Fruit fly (Drosophila melanogaster) whole organism, adult: ENCODE data around the gene ND-B14.5B.

Experiments used
- CG11617 ChIP-seq: fragments of 200-800 bp; sonication (Bioruptor generic); optimal IDR thresholded peaks from 2 replicates; lab custom pipeline; 2017; ENCODE audit warnings: mild to moderate bottlenecking, missing biosample characterization, missing genetic modification reagents, missing genetic modification characterization
- CG12768 ChIP-seq: fragments of 200-800 bp; sonication (Bioruptor generic); optimal IDR thresholded peaks from 2 replicates; lab custom pipeline; 2017; ENCODE audit warnings: missing biosample characterization, missing genetic modification characterization, mild to moderate bottlenecking, moderate library complexity, missing genetic modification reagents
- CG14711 ChIP-seq: fragments of 200-800 bp; sonication (Bioruptor generic); optimal IDR thresholded peaks from 2 replicates; lab custom pipeline; 2018; ENCODE audit warnings: missing biosample characterization, mild to moderate bottlenecking, missing genetic modification characterization, moderate library complexity
- CG1620 ChIP-seq: fragments of 200-800 bp; sonication (Bioruptor generic); optimal IDR thresholded peaks from 2 replicates; lab custom pipeline; 2016; ENCODE audit warnings: missing biosample characterization, missing genetic modification characterization
- CG33017 ChIP-seq: fragments of 200-800 bp; sonication (Bioruptor generic); optimal IDR thresholded peaks from 2 replicates; lab custom pipeline; 2018; ENCODE audit warnings: missing biosample characterization, mild to moderate bottlenecking, missing genetic modification characterization, moderate library complexity
- CG5204 ChIP-seq: fragments of 200-800 bp; sonication (Bioruptor generic); optimal IDR thresholded peaks from 2 replicates; lab custom pipeline; 2016; ENCODE audit warnings: missing biosample characterization, missing genetic modification characterization
- CG7045 ChIP-seq: fragments of 200-800 bp; sonication (Bioruptor generic); optimal IDR thresholded peaks from 2 replicates; lab custom pipeline; 2017; ENCODE audit warnings: missing biosample characterization, mild to moderate bottlenecking, missing genetic modification characterization
- CG7101 ChIP-seq: fragments of 200-800 bp; sonication (Bioruptor generic); optimal IDR thresholded peaks from 2 replicates; lab custom pipeline; 2018; ENCODE audit warnings: missing biosample characterization, mild to moderate bottlenecking, missing genetic modification characterization, moderate library complexity
- Clk ChIP-seq: fragments of 200-800 bp; sonication (Bioruptor generic); optimal IDR thresholded peaks from 2 replicates; lab custom pipeline; 2017; ENCODE audit warnings: missing biosample characterization, missing genetic modification characterization
- Crg-1 ChIP-seq: fragments of 200-800 bp; sonication (Bioruptor generic); optimal IDR thresholded peaks from 2 replicates; lab custom pipeline; 2016; ENCODE audit warnings: missing biosample characterization, missing genetic modification characterization
- Hr96 ChIP-seq: fragments of 200-800 bp; sonication (Bioruptor generic); optimal IDR thresholded peaks from 2 replicates; lab custom pipeline; 2016; ENCODE audit warnings: missing biosample characterization, missing genetic modification characterization
- Mnt ChIP-seq: fragments of 200-800 bp; sonication (Bioruptor generic); optimal IDR thresholded peaks from 2 replicates; lab custom pipeline; 2016; ENCODE audit warnings: missing biosample characterization, mild to moderate bottlenecking, missing genetic modification characterization
- bab1 ChIP-seq: fragments of 200-800 bp; sonication (Bioruptor generic); optimal IDR thresholded peaks from 3 replicates; lab custom pipeline; 2019; ENCODE audit warnings: missing biosample characterization, mild to moderate bottlenecking, missing genetic modification characterization, moderate library complexity
- cic ChIP-seq: fragments of 200-800 bp; sonication (Bioruptor generic); optimal IDR thresholded peaks from 2 replicates; lab custom pipeline; 2017; ENCODE audit warnings: missing biosample characterization, mild to moderate bottlenecking, missing genetic modification characterization, moderate library complexity
- cnc ChIP-seq, 2 experiments: fragments of >200 bp; optimal IDR thresholded peaks; 2 replicates each; lab custom pipeline; 2017
- kay ChIP-seq: fragments of 200-800 bp; sonication (Bioruptor generic); peaks from one replicate; lab custom pipeline; 2016; ENCODE audit warnings: missing biosample characterization, missing genetic modification characterization, borderline replicate concordance
- ovo ChIP-seq: fragments of 200-800 bp; sonication (Bioruptor generic); optimal IDR thresholded peaks from 2 replicates; lab custom pipeline; 2016; ENCODE audit warnings: missing biosample characterization, missing genetic modification characterization
- pad ChIP-seq: fragments of 200-800 bp; sonication (Bioruptor generic); optimal IDR thresholded peaks from 3 replicates; lab custom pipeline; 2017; ENCODE audit warnings: missing biosample characterization, missing genetic modification characterization, mild to moderate bottlenecking, moderate library complexity, missing genetic modification reagents
- tj ChIP-seq: fragments of 200-800 bp; sonication (Bioruptor generic); optimal IDR thresholded peaks from 3 replicates; lab custom pipeline; 2017; ENCODE audit warnings: missing biosample characterization, mild to moderate bottlenecking, missing genetic modification characterization, moderate library complexity
- toe ChIP-seq: fragments of 200-800 bp; sonication (Bioruptor generic); optimal IDR thresholded peaks from 2 replicates; lab custom pipeline; 2016; ENCODE audit warnings: missing biosample characterization, missing genetic modification characterization

Gene ND-B14.5B

DNA sequence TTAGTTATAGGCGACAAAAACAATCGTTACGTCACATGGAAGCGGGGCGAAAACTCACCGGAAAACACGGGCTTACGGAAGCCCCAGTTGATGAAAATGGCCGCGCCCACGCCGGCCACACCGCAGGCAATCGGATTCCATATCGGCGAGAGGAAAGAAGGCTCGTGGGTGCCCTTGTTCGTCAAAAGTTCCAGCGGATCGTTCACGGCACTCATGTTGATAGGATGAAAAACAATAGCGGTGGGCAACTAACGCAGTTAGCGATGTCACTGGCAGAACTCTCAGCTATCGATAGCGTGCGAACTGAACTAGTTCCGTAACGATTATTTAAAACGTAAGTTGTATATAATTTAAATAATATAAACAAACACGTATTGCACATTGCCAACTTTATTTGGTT is at the start of gene ND-B14.5B:
TSS of gene ND-B14.5B (minus strand) at position 379 of the 400 bp plus-strand sequence.
- TF ChIP-seq CG33017 (tag; lab: Kevin White, UChicago) (no peak), bab1 (GFP tag; lab: Kevin White, UChicago) (peak; percentile 14), cnc (optimal IDR thresholded peaks at IDR 0.05; lab: Kevin White, UChicago) (no peak), Crg-1 (GFP tag; lab: Kevin White, UChicago) (no peak), CG1620 (GFP tag; lab: Kevin White, UChicago) (no peak), CG11617 (no peak), kay (GFP tag; lab: Kevin White, UChicago) (no peak)

DNA sequence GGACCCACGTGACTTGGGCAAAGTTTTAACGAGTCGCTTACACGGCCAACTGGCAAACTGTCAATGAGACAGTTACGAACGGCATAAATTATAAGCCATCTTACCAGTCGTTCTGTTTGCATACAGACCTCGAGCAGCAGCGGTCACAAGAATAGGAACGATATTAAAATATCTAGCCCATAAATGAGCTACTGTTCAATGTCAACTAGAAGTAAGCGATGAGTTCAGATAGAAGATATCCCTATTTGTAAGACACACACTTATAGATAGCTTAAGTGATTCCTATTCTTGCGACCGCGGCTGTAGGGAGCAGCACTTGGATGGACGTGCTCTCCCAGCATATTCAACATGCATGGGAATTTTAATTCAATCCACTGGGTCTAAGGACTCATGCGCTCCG is 43.2 kb upstream of the ND-B14.5B start:
- no peak for TF ChIP-seq Clk
- no peak for TF ChIP-seq toe (GFP tag; lab: Kevin White, UChicago)
- no peak for TF ChIP-seq pad
- TF ChIP-seq CG12768 (GFP tag; lab: Kevin White, UChicago), result no peak
- TF ChIP-seq CG33017 (tag; lab: Kevin White, UChicago), result no peak
- no peak for TF ChIP-seq CG7045
- no peak for TF ChIP-seq Hr96
- TF ChIP-seq CG14711 (tag; lab: Kevin White, UChicago), result no peak
- no peak for TF ChIP-seq Crg-1 (GFP tag; lab: Kevin White, UChicago)
- TF ChIP-seq CG11617, result no peak
- no peak for TF ChIP-seq CG1620 (GFP tag; lab: Kevin White, UChicago)
- TF ChIP-seq tj (GFP tag; lab: Kevin White, UChicago), result no peak
- no peak for TF ChIP-seq bab1 (GFP tag; lab: Kevin White, UChicago)
- TF ChIP-seq cnc (optimal IDR thresholded peaks at IDR 0.05; lab: Kevin White, UChicago), result no peak
- no peak for TF ChIP-seq cic
- no peak for TF ChIP-seq kay (GFP tag; lab: Kevin White, UChicago)
- TF ChIP-seq CG5204 (GFP tag; lab: Kevin White, UChicago), result no peak
- TF ChIP-seq ovo (GFP tag; lab: Kevin White, UChicago), result no peak
- no peak for TF ChIP-seq Mnt
- TF ChIP-seq CG7101 (tag; lab: Kevin White, UChicago), result no peak

DNA sequence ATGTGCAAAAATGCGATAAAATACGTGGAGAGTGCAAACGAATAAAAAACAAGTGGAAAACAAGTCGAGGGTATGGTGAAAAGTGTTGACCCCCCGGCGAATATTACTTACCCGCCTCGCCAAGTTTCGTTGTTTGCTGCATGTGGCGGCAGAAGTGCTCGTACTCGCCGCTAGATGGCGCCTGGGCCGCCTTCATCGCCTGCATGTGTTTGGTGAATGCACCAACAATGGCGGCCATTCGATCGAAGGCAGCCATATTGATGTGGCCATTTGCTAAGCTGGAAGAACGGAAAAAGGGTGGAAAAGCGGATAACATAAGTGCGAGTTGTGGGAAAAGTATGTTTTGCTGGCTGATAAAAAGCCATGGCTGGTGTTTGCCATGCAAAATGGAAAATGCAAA is 37.6 kb upstream of the ND-B14.5B start:
- no peak for TF ChIP-seq Mnt
- TF ChIP-seq bab1 (GFP tag; lab: Kevin White, UChicago), result no peak
- no peak for TF ChIP-seq cnc (optimal IDR thresholded peaks at IDR 0.05; lab: Kevin White, UChicago)
- no peak for TF ChIP-seq CG5204 (GFP tag; lab: Kevin White, UChicago)
- no peak for TF ChIP-seq CG11617
- no peak for TF ChIP-seq CG1620 (GFP tag; lab: Kevin White, UChicago)
- no peak for TF ChIP-seq Hr96
- no peak for TF ChIP-seq kay (GFP tag; lab: Kevin White, UChicago)
- TF ChIP-seq cic, result no peak
- TF ChIP-seq CG14711 (tag; lab: Kevin White, UChicago), result no peak

DNA sequence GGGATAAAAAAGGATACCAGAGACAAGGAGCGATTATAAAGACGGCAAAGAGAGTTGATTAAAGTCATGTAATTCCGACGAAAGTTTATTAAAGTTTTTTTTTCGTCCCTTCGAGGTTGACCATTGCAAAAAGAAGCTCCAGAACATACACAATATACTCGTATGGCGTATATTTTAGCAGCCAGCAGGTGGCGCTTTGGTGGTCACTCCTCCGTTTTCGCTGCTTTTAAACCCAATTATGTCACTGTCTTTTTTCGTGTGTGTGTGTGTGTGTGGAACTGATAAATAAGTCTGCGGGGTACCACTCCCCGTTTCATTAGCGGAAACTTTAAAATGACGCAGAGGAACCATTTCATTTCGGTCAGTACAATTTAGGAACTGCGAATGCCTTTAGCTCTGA is 34.0 kb upstream of the ND-B14.5B start:
- TF ChIP-seq CG12768 (GFP tag; lab: Kevin White, UChicago) (no peak), cnc (optimal IDR thresholded peaks at IDR 0.05; lab: Kevin White, UChicago) (no peak), CG1620 (GFP tag; lab: Kevin White, UChicago) (no peak), CG5204 (GFP tag; lab: Kevin White, UChicago) (no peak), kay (GFP tag; lab: Kevin White, UChicago) (no peak), CG33017 (tag; lab: Kevin White, UChicago) (no peak), bab1 (GFP tag; lab: Kevin White, UChicago) (no peak), Clk (no peak), tj (GFP tag; lab: Kevin White, UChicago) (no peak), CG11617 (no peak), toe (GFP tag; lab: Kevin White, UChicago) (no peak), ovo (GFP tag; lab: Kevin White, UChicago) (no peak), cic (no peak), CG14711 (tag; lab: Kevin White, UChicago) (no peak)

DNA sequence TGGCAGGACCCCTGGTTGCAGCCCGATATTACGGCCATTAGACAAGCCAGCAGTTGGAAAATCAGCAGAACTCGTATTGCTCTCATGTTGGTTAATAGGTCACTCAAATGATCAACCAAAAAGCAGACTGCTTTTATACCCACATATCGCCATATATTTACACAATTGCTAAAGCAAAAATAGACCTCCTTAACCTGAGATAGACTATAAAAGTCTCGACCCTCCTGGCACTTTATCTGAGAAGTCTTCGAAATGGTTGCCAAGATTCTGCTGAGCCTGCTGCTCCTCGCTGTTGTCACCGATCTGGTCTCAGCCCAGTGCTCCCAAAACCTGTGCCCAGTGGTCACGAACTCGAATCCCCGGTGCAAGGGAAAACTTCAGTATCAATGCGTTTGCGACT is 28.1 kb upstream of the ND-B14.5B start, which contains the start of the genes CG31698 and CG15404:
TSS of gene CG31698 (minus strand) at position 101 of the 400 bp plus-strand sequence.
TSS of gene CG15404 (plus strand) at position 233 of the 400 bp plus-strand sequence.
- TF ChIP-seq CG7045, result no peak

DNA sequence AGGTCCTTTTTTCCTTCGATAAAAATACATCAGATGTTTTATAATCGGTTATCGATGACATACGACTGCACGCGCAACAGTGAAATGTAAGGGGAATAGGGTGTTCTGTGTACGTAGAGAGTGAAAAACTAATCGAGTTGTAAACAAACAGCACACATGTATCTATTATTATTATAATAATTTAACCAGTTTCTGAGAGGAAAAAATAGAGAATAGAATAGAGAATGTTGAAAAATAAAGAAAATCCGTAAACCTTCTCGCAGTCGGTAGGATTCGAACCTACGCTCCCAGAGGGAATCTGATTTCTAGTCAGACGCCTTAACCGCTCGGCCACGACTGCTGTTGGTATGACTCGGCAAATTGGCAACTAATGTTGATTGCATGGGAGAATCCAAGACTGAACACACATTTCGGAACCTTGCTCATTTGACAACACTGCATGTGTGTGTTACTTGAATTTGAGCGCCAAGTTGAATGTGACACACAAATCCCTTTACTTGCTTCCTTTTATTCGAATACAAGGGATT is 27.2 kb upstream of the ND-B14.5B start:
- TF ChIP-seq Mnt (peak; percentile 14), CG7101 (tag; lab: Kevin White, UChicago) (peak; percentile 50), bab1 (GFP tag; lab: Kevin White, UChicago) (peak; percentile 72), pad (peak; percentile 76), CG7045 (peak; percentile 28), Clk (no peak), tj (GFP tag; lab: Kevin White, UChicago) (no peak), cnc (optimal IDR thresholded peaks at IDR 0.05; lab: Kevin White, UChicago) (no peak), CG14711 (tag; lab: Kevin White, UChicago) (peak; percentile 28), kay (GFP tag; lab: Kevin White, UChicago) (peak; percentile 81), CG5204 (GFP tag; lab: Kevin White, UChicago) (no peak), CG33017 (tag; lab: Kevin White, UChicago) (peak; percentile 46), toe (GFP tag; lab: Kevin White, UChicago) (no peak), CG12768 (GFP tag; lab: Kevin White, UChicago) (peak; percentile 50), cic (peak; percentile 56)
